Fruit fly (Drosophila melanogaster) whole organism, embryonic: ENCODE measurements around the gene CG5910.

Experiments used
- ATbp ChIP-seq: fragments of 200-800 bp; sonication (Bioruptor generic); optimal IDR thresholded peaks from 2 replicates; lab custom pipeline; 2017; ENCODE audit warnings: missing biosample characterization, mild to moderate bottlenecking, missing genetic modification characterization, missing genetic modification reagents
- Ada2b ChIP-seq: fragments of 200-800 bp; sonication (Bioruptor generic); IDR thresholded peaks from 2 replicates; pipeline ENCODE4 v1.3.6; 2022; ENCODE audit warnings: missing biosample characterization, missing genetic modification characterization
- Atf3 ChIP-seq: fragments of 200-800 bp; sonication (Bioruptor generic); optimal IDR thresholded peaks from 3 replicates; lab custom pipeline; 2016; ENCODE audit warnings: missing biosample characterization, missing genetic modification characterization
- Atf6 ChIP-seq: fragments of 200-800 bp; sonication (Bioruptor generic); IDR thresholded peaks from 2 replicates; pipeline ENCODE4 v1.3.6; 2022; ENCODE audit warnings: missing biosample characterization, missing genetic modification characterization
- BEAF-32 ChIP-seq: fragments of 200-800 bp; sonication (Bioruptor generic); optimal IDR thresholded peaks from 3 replicates; lab custom pipeline; 2017; ENCODE audit warnings: missing biosample characterization, missing genetic modification characterization, mild to moderate bottlenecking, moderate library complexity, missing genetic modification reagents
- BtbVII ChIP-seq: fragments of 200-800 bp; sonication (Bioruptor generic); optimal IDR thresholded peaks from 3 replicates; lab custom pipeline; 2017; ENCODE audit warnings: missing biosample characterization, mild to moderate bottlenecking, missing genetic modification characterization
- CG10543 ChIP-seq: fragments of 200-800 bp; sonication (Bioruptor generic); optimal IDR thresholded peaks from 3 replicates; lab custom pipeline; 2017; ENCODE audit warnings: missing biosample characterization, mild to moderate bottlenecking, missing genetic modification characterization, moderate library complexity
- CG12104 ChIP-seq: fragments of 200-800 bp; sonication (Bioruptor generic); optimal IDR thresholded peaks from 3 replicates; lab custom pipeline; 2016; ENCODE audit warnings: missing biosample characterization, missing genetic modification characterization
- CG12219 ChIP-seq: fragments of 200-800 bp; sonication (Bioruptor generic); optimal IDR thresholded peaks from 3 replicates; lab custom pipeline; 2018; ENCODE audit warnings: missing biosample characterization, mild to moderate bottlenecking, missing genetic modification characterization
- CG13287 ChIP-seq: fragments of 200-800 bp; sonication (Bioruptor generic); IDR thresholded peaks from 2 replicates; pipeline ENCODE4 v1.3.6; 2022; ENCODE audit warnings: missing biosample characterization, missing genetic modification characterization; ENCODE audit not compliant: partially characterized antibody
- CG14441 ChIP-seq: fragments of 200-800 bp; sonication (Bioruptor generic); IDR thresholded peaks from 2 replicates; pipeline ENCODE4 v1.3.6; 2022; ENCODE audit warnings: missing biosample characterization, missing genetic modification characterization
- CG15073 ChIP-seq: fragments of 200-800 bp; sonication (Bioruptor generic); optimal IDR thresholded peaks from 2 replicates; lab custom pipeline; 2016; ENCODE audit warnings: missing biosample characterization, missing genetic modification characterization
- CG15479 ChIP-seq: fragments of 200-800 bp; sonication (Bioruptor generic); optimal IDR thresholded peaks from 3 replicates; lab custom pipeline; 2019; ENCODE audit warnings: missing biosample characterization, mild to moderate bottlenecking, missing genetic modification characterization, moderate library complexity
- CG15514 ChIP-seq: fragments of 200-800 bp; sonication (Bioruptor generic); optimal IDR thresholded peaks from 3 replicates; lab custom pipeline; 2017; ENCODE audit warnings: missing biosample characterization, missing genetic modification characterization, mild to moderate bottlenecking, moderate library complexity, missing genetic modification reagents
- CG15601 ChIP-seq: fragments of 200-800 bp; sonication (Bioruptor generic); optimal IDR thresholded peaks from 3 replicates; lab custom pipeline; 2019; ENCODE audit warnings: missing biosample characterization, mild to moderate bottlenecking, missing genetic modification characterization, moderate library complexity
- CG17361 ChIP-seq: fragments of 200-800 bp; sonication (Bioruptor generic); IDR thresholded peaks from 3 replicates; pipeline ENCODE4 v1.3.6; 2022; ENCODE audit warnings: missing biosample characterization, missing genetic modification characterization
- CG2116 ChIP-seq: fragments of 200-800 bp; sonication (Bioruptor generic); optimal IDR thresholded peaks from 3 replicates; lab custom pipeline; 2018; ENCODE audit warnings: missing biosample characterization, mild to moderate bottlenecking, missing genetic modification characterization
- CG2199 ChIP-seq: fragments of 200-800 bp; sonication (Bioruptor generic); IDR thresholded peaks from 3 replicates; pipeline ENCODE4 v1.3.6; 2022; ENCODE audit warnings: missing biosample characterization, missing genetic modification characterization
- CG3163 ChIP-seq: fragments of 200-800 bp; sonication (Bioruptor generic); optimal IDR thresholded peaks from 3 replicates; lab custom pipeline; 2016; ENCODE audit warnings: missing biosample characterization, missing genetic modification characterization
- CG4282 ChIP-seq: fragments of 200-800 bp; sonication (Bioruptor generic); optimal IDR thresholded peaks from 2 replicates; lab custom pipeline; 2016; ENCODE audit warnings: missing biosample characterization, missing genetic modification characterization
- CG4617 ChIP-seq: fragments of 200-800 bp; sonication (Bioruptor generic); optimal IDR thresholded peaks from 3 replicates; lab custom pipeline; 2016; ENCODE audit warnings: missing biosample characterization, missing genetic modification characterization, borderline replicate concordance
- CG9437 ChIP-seq: fragments of 200-800 bp; sonication (Bioruptor generic); optimal IDR thresholded peaks from 2 replicates; lab custom pipeline; 2018; ENCODE audit warnings: missing biosample characterization, mild to moderate bottlenecking, missing genetic modification characterization
- CrebB ChIP-seq: fragments of 200-800 bp; sonication (Bioruptor generic); optimal IDR thresholded peaks from 3 replicates; lab custom pipeline; 2018; ENCODE audit warnings: missing biosample characterization, mild to moderate bottlenecking, missing genetic modification characterization
- D19B ChIP-seq: fragments of 200-800 bp; sonication (Bioruptor generic); optimal IDR thresholded peaks from 2 replicates; lab custom pipeline; 2017; ENCODE audit warnings: missing biosample characterization, mild to moderate bottlenecking, missing genetic modification characterization
- Deaf1 ChIP-seq: fragments of 200-800 bp; optimal IDR thresholded peaks from 3 replicates; lab custom pipeline; 2019; ENCODE audit warnings: missing biosample characterization, mild to moderate bottlenecking, missing genetic modification characterization, moderate library complexity
- Gug ChIP-seq: fragments of 200-800 bp; sonication (Bioruptor generic); IDR thresholded peaks from 4 replicates; pipeline ENCODE4 v1.3.6; 2022; ENCODE audit warnings: missing biosample characterization, missing genetic modification characterization
- Mad ChIP-seq: fragments of 200-800 bp; sonication (Bioruptor generic); optimal IDR thresholded peaks from 2 replicates; lab custom pipeline; 2016; ENCODE audit warnings: missing biosample characterization, missing genetic modification characterization
- Myb ChIP-seq: fragments of 200-800 bp; sonication (Bioruptor generic); optimal IDR thresholded peaks from 2 replicates; lab custom pipeline; 2016; ENCODE audit warnings: missing biosample characterization, missing genetic modification characterization
- Nf-YC ChIP-seq: fragments of 200-800 bp; optimal IDR thresholded peaks from 3 replicates; lab custom pipeline; 2019; ENCODE audit warnings: missing biosample characterization, mild to moderate bottlenecking, missing genetic modification characterization, moderate library complexity
- Optix ChIP-seq: fragments of 200-800 bp; sonication (Bioruptor generic); IDR thresholded peaks from 3 replicates; pipeline ENCODE4 v1.3.6; 2022; ENCODE audit warnings: missing biosample characterization, missing genetic modification characterization
- PHDP ChIP-seq: fragments of 200-800 bp; sonication (Bioruptor generic); optimal IDR thresholded peaks from 3 replicates; lab custom pipeline; 2018; ENCODE audit warnings: missing biosample characterization, mild to moderate bottlenecking, missing genetic modification characterization, moderate library complexity
- Rx ChIP-seq: fragments of 200-800 bp; sonication (Bioruptor generic); IDR thresholded peaks from 2 replicates; pipeline ENCODE4 v1.3.6; 2022; ENCODE audit warnings: missing biosample characterization, missing genetic modification characterization
- Sry-β ChIP-seq: fragments of 200-800 bp; sonication (Bioruptor generic); optimal IDR thresholded peaks from 2 replicates; lab custom pipeline; 2018; ENCODE audit warnings: missing biosample characterization, mild to moderate bottlenecking, missing genetic modification characterization, moderate library complexity
- Usf ChIP-seq: fragments of 200-800 bp; sonication (Bioruptor generic); optimal IDR thresholded peaks from 2 replicates; lab custom pipeline; 2017; ENCODE audit warnings: missing genotype, missing biosample characterization, missing genetic modification characterization
- amos ChIP-seq: fragments of 200-800 bp; sonication (Bioruptor generic); IDR thresholded peaks from 2 replicates; pipeline ENCODE4 v1.3.6; 2022; ENCODE audit warnings: missing biosample characterization, missing genetic modification characterization; ENCODE audit not compliant: partially characterized antibody
- bsh ChIP-seq, 2 experiments: fragments of 200-800 bp; sonication (Bioruptor generic); optimal IDR thresholded peaks; 2 replicates each; lab custom pipeline; 2017 to 2018; ENCODE audit warnings: mild to moderate bottlenecking in 2 of 2, missing biosample characterization in 2 of 2, missing genetic modification characterization in 2 of 2, moderate library complexity in 1 of 2
- cg ChIP-seq: fragments of 200-800 bp; sonication (Bioruptor generic); optimal IDR thresholded peaks from 3 replicates; lab custom pipeline; 2019; ENCODE audit warnings: missing biosample characterization, mild to moderate bottlenecking, missing genetic modification characterization, moderate library complexity
- crol ChIP-seq: fragments of 200-800 bp; sonication (Bioruptor generic); IDR thresholded peaks from 2 replicates; pipeline ENCODE4 v1.3.6; 2022; ENCODE audit warnings: missing biosample characterization, missing genetic modification characterization
- grn ChIP-seq: fragments of 200-800 bp; sonication (Bioruptor generic); optimal IDR thresholded peaks from 3 replicates; lab custom pipeline; 2017; ENCODE audit warnings: missing biosample characterization, missing genetic modification characterization
- inv ChIP-seq: fragments of 200-800 bp; sonication (Bioruptor generic); IDR thresholded peaks from 2 replicates; pipeline ENCODE4 v1.3.6; 2022; ENCODE audit warnings: missing biosample characterization, missing genetic modification characterization; ENCODE audit not compliant: partially characterized antibody
- lmd ChIP-seq: fragments of 200-800 bp; sonication (Bioruptor generic); IDR thresholded peaks from 2 replicates; pipeline ENCODE4 v1.3.6; 2022; ENCODE audit warnings: missing biosample characterization, missing genetic modification characterization
- phol ChIP-seq: fragments of 200-800 bp; sonication (Bioruptor generic); optimal IDR thresholded peaks from 3 replicates; lab custom pipeline; 2018; ENCODE audit warnings: missing biosample characterization, mild to moderate bottlenecking, missing genetic modification characterization, moderate library complexity
- pita ChIP-seq: fragments of 200-800 bp; sonication (Bioruptor generic); optimal IDR thresholded peaks from 2 replicates; lab custom pipeline; 2017; ENCODE audit warnings: missing biosample characterization, mild to moderate bottlenecking, missing genetic modification characterization
- pzg ChIP-seq: fragments of 200-800 bp; sonication (Bioruptor generic); optimal IDR thresholded peaks from 3 replicates; lab custom pipeline; 2018; ENCODE audit warnings: missing biosample characterization, mild to moderate bottlenecking, missing genetic modification characterization, moderate library complexity
- sc ChIP-seq, 3 experiments: fragments of >200 bp in 2 of 3; fragments of 200-800 bp in 1 of 3; sonication (Bioruptor generic) in 1 of 3; optimal IDR thresholded peaks; 2 replicates in 2 of 3; 3 replicates in 1 of 3; lab custom pipeline; 2017; ENCODE audit warnings: mild to moderate bottlenecking in 1 of 3, missing biosample characterization in 1 of 3, missing genetic modification characterization in 1 of 3, missing genetic modification reagents in 1 of 3
- so ChIP-seq: fragments of 200-800 bp; sonication (Bioruptor generic); IDR thresholded peaks from 3 replicates; pipeline ENCODE4 v1.3.6; 2022; ENCODE audit warnings: missing biosample characterization, missing genetic modification characterization
- toy ChIP-seq: fragments of 200-800 bp; sonication (Bioruptor generic); IDR thresholded peaks from 2 replicates; pipeline ENCODE4 v1.3.6; 2022; ENCODE audit warnings: missing biosample characterization, missing genetic modification characterization
- z ChIP-seq: fragments of 200-800 bp; sonication (Bioruptor generic); IDR thresholded peaks from 3 replicates; pipeline ENCODE4 v1.3.6; 2022; ENCODE audit warnings: missing biosample characterization, missing genetic modification characterization

Gene CG5910

DNA sequence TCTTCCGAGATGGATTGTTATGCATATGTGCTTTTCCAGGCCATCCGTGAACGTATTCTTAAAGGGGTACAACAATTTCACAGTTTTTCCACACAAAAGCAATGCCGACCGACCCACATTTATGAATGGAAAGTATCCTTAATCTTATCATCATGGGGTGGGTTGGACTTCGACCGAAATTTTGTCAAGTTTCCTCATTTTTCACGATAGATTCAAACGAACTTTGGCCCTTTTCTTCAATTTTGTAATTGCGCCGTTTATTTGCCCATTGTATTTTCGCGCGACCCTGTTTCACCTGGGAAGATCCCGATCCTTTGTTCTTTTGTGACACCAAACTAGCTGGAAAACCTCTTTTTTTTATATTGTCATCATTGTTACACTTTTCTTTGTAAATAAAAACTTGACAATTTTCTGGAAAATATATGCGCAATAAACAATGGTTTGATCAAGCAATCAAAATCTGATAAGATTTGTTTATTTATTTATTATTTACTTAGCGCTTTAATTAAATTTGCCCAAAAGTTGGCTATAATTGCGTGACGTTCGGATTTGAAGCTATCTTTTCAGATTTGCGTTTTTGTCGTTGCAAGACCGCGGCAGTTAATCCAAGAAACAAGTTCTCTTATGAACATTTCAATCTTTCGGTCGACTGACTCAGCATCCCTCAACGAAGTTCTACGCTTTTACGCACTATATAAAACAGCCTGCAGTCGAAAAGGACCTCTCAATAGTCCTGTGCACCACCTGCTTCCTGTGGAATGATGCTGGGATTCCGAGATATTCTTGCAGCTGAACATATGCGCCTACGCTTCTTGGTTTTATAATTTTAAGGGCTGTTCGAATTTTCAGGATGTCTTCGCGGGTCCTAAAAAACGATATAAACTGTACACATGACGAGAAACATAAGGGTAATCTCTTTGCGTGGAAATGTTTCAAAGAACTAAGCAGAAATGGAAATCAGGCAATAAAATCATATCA lies 36.0 kb upstream of the CG5910 start (continued):
- no peak for TF ChIP-seq sc (optimal IDR thresholded peaks at IDR 0.05; lab: Kevin White, UChicago)
- TF ChIP-seq sc (GFP tag; optimal IDR thresholded peaks at IDR 0.05; lab: Kevin White, UChicago), result no peak
- no peak for TF ChIP-seq pita (GFP tag; lab: Kevin White, UChicago)
- TF ChIP-seq Sry-β, result no peak
- TF ChIP-seq Gug (GFP tag; lab: Robert Waterston, UW), result no peak
- peak; percentile 9 for TF ChIP-seq CG12104 (GFP tag; lab: Kevin White, UChicago)
- no peak for TF ChIP-seq phol
- TF ChIP-seq PHDP (tag; lab: Kevin White, UChicago), result peak; percentile 64
- TF ChIP-seq CG15514 (GFP tag; lab: Kevin White, UChicago), result peak; percentile 27
- TF ChIP-seq CG12219 (GFP tag; lab: Kevin White, UChicago), result peak; percentile 37
- TF ChIP-seq crol (GFP tag; lab: Robert Waterston, UW), result no peak
- TF ChIP-seq Atf3, result no peak
- no peak for TF ChIP-seq amos
- TF ChIP-seq Rx (GFP tag; lab: Robert Waterston, UW), result no peak
- no peak for TF ChIP-seq Usf (GFP tag; lab: Kevin White, UChicago)
- TF ChIP-seq pzg, result no peak
- TF ChIP-seq bsh (GFP tag; optimal IDR thresholded peaks at IDR 0.05; lab: Kevin White, UChicago), result peak in 1 of 2 experiments; percentile 12
- TF ChIP-seq Myb (GFP tag; lab: Kevin White, UChicago), result no peak
- peak; percentile 21 for TF ChIP-seq Nf-YC (tag; lab: Kevin White, UChicago)
- no peak for TF ChIP-seq Mad (GFP tag; lab: Kevin White, UChicago)
- TF ChIP-seq ATbp (GFP tag; lab: Kevin White, UChicago), result peak; percentile 59
- TF ChIP-seq CG15073 (GFP tag; lab: Kevin White, UChicago), result no peak
- no peak for TF ChIP-seq lmd (GFP tag; lab: Robert Waterston, UW)
- no peak for TF ChIP-seq CG4617 (GFP tag; lab: Kevin White, UChicago)
- peak; percentile 60 for TF ChIP-seq CrebB (tag; lab: Kevin White, UChicago)
- peak; percentile 29 for TF ChIP-seq CG15601 (tag; lab: Kevin White, UChicago)
- TF ChIP-seq CG10543 (GFP tag; lab: Kevin White, UChicago), result no peak
- no peak for TF ChIP-seq CG2116 (GFP tag; lab: Kevin White, UChicago)
- TF ChIP-seq BEAF-32 (GFP tag; lab: Kevin White, UChicago), result no peak
- TF ChIP-seq Optix, result no peak
- no peak for TF ChIP-seq z
- TF ChIP-seq Ada2b (GFP tag; lab: Robert Waterston, UW), result no peak
- no peak for TF ChIP-seq CG14441
- TF ChIP-seq CG17361, result no peak
- TF ChIP-seq CG13287, result peak; percentile 7; the same call in 1 of the 2 replicates
- no peak for TF ChIP-seq BtbVII (GFP tag; lab: Kevin White, UChicago)
- peak; percentile 83; the same call in 2 of the 3 replicates for TF ChIP-seq CG2199
- no peak for TF ChIP-seq cg (GFP tag; lab: Kevin White, UChicago)
- TF ChIP-seq toy (GFP tag; lab: Robert Waterston, UW), result no peak
- no peak for TF ChIP-seq CG9437 (GFP tag; lab: Kevin White, UChicago)
- TF ChIP-seq Deaf1, result no peak
- TF ChIP-seq CG15479, result no peak
- TF ChIP-seq Atf6, result no peak
- no peak for TF ChIP-seq CG4282
- no peak for TF ChIP-seq CG3163 (GFP tag; lab: Kevin White, UChicago)
- no peak for TF ChIP-seq so (GFP tag; lab: Robert Waterston, UW)
- TF ChIP-seq inv, result no peak
- TF ChIP-seq grn (GFP tag; lab: Kevin White, UChicago), result peak; percentile 79
- no peak for TF ChIP-seq D19B (GFP tag; lab: Kevin White, UChicago)
